Fruit fly (Drosophila melanogaster): Measurements from ENCODE around the gene Cipc.

dm6 chr3R:26121108-26121507 lies 14.4 kb downstream of the Cipc start:
- no peak for TF ChIP-seq pan (optimal IDR thresholded peaks at IDR 0.05)
- TF ChIP-seq CG8478 (optimal IDR thresholded peaks at IDR 0.05), result no peak
- TF ChIP-seq Dll (optimal IDR thresholded peaks at IDR 0.05), result no peak
- TF ChIP-seq usp (GFP tag; optimal IDR thresholded peaks at IDR 0.05), result no peak
- TF ChIP-seq psq (optimal IDR thresholded peaks at IDR 0.05), result no peak

All from whole organism.